Worm (Caenorhabditis elegans) whole organism, mixed stage, embryonic: Measurements from ENCODE around the gene atp-5.
A peak's percentile ranks its signal among the peaks of the same experiment; 100 is the strongest.

Experiments
- M03D4.4 ChIP-seq: sonication (generic microtip); optimal IDR thresholded peaks from 2 replicates; lab custom pipeline; 2017; ENCODE audit warnings: mild to moderate bottlenecking, missing genetic modification characterization, missing compliant biosample characterization
- bed-3 ChIP-seq: fragments of 200-800 bp; sonication (Bioruptor generic); optimal IDR thresholded peaks from 3 replicates; lab custom pipeline; 2018; ENCODE audit warnings: mild to moderate bottlenecking, missing genetic modification characterization, moderate library complexity, missing compliant biosample characterization
- blmp-1 ChIP-seq: fragments of 150-350 bp; optimal IDR thresholded peaks from 2 replicates; lab custom pipeline; 2014; ENCODE audit warnings: missing biosample characterization, missing genetic modification characterization
- ceh-39 ChIP-seq: fragments of 150-350 bp; optimal IDR thresholded peaks from 2 replicates; lab custom pipeline; 2014; ENCODE audit warnings: missing biosample characterization, missing genetic modification characterization
- ceh-43 ChIP-seq: fragments of 200-800 bp; sonication (Bioruptor generic); optimal IDR thresholded peaks from 2 replicates; lab custom pipeline; 2018; ENCODE audit warnings: mild to moderate bottlenecking, missing genetic modification characterization, moderate library complexity, missing compliant biosample characterization
- ceh-83 ChIP-seq: fragments of 200-800 bp; sonication (Bioruptor generic); optimal IDR thresholded peaks from 2 replicates; lab custom pipeline; 2018; ENCODE audit warnings: mild to moderate bottlenecking, missing genetic modification characterization, missing compliant biosample characterization
- ces-1 ChIP-seq: fragments of 150-350 bp; optimal IDR thresholded peaks from 2 replicates; lab custom pipeline; 2014; ENCODE audit warnings: missing biosample characterization, missing genetic modification reagents, missing genetic modification characterization
- cnd-1 ChIP-seq: fragments of 200-800 bp; sonication (Bioruptor generic); optimal IDR thresholded peaks from 2 replicates; lab custom pipeline; 2018; ENCODE audit warnings: mild to moderate bottlenecking, missing genetic modification characterization, missing compliant biosample characterization
- drap-1 ChIP-seq: fragments of 200-800 bp; sonication (Bioruptor generic); optimal IDR thresholded peaks from 3 replicates; lab custom pipeline; 2018; ENCODE audit warnings: mild to moderate bottlenecking, missing genetic modification characterization, missing compliant biosample characterization
- elt-1 ChIP-seq: sonication (generic microtip); optimal IDR thresholded peaks from 2 replicates; lab custom pipeline; 2017; ENCODE audit warnings: missing genetic modification characterization, mild to moderate bottlenecking, missing compliant biosample characterization, antibody characterized with exemption, moderate library complexity, borderline replicate concordance; ENCODE audit not compliant: insufficient read depth
- elt-3 ChIP-seq: fragments of 150-350 bp; optimal IDR thresholded peaks from 2 replicates; lab custom pipeline; 2014; ENCODE audit warnings: missing biosample characterization, missing genetic modification characterization
- flh-1 ChIP-seq: fragments of 200-800 bp; sonication (Bioruptor generic); optimal IDR thresholded peaks from 2 replicates; lab custom pipeline; 2018; ENCODE audit warnings: mild to moderate bottlenecking, missing genetic modification characterization, moderate library complexity, missing compliant biosample characterization
- ham-2 ChIP-seq: fragments of 200-800 bp; sonication (Bioruptor generic); optimal IDR thresholded peaks from 2 replicates; lab custom pipeline; 2018; ENCODE audit warnings: mild to moderate bottlenecking, missing genetic modification characterization, missing compliant biosample characterization
- hlh-1 ChIP-seq: fragments of 150-350 bp; optimal IDR thresholded peaks from 2 replicates; lab custom pipeline; 2014; ENCODE audit warnings: missing biosample characterization, missing genetic modification reagents, missing genetic modification characterization
- lin-13 ChIP-seq: fragments of 150-350 bp; optimal IDR thresholded peaks from 2 replicates; lab custom pipeline; 2014; ENCODE audit warnings: missing biosample characterization, missing genetic modification characterization
- lin-32 ChIP-seq: fragments of 200-800 bp; sonication (Bioruptor generic); optimal IDR thresholded peaks from 2 replicates; lab custom pipeline; 2018; ENCODE audit warnings: mild to moderate bottlenecking, missing genetic modification characterization, missing compliant biosample characterization
- lsy-2 ChIP-seq: fragments of 150-350 bp; optimal IDR thresholded peaks from 2 replicates; lab custom pipeline; 2014; ENCODE audit warnings: missing biosample characterization, missing genetic modification characterization
- mab-5 ChIP-seq: fragments of 150-350 bp; optimal IDR thresholded peaks from 2 replicates; lab custom pipeline; 2014; ENCODE audit warnings: missing biosample characterization, missing genetic modification characterization
- mls-2 ChIP-seq: sonication (generic microtip); optimal IDR thresholded peaks from 2 replicates; lab custom pipeline; 2016; ENCODE audit warnings: mild to moderate bottlenecking, missing genetic modification characterization, moderate library complexity, missing compliant biosample characterization
- nhr-12 ChIP-seq: fragments of 150-350 bp; optimal IDR thresholded peaks from 2 replicates; lab custom pipeline; 2014; ENCODE audit warnings: missing biosample characterization, missing genetic modification characterization
- nhr-2 ChIP-seq: fragments of 150-350 bp; optimal IDR thresholded peaks from 2 replicates; lab custom pipeline; 2014; ENCODE audit warnings: missing biosample characterization, missing genetic modification characterization
- nhr-237 ChIP-seq: fragments of 150-350 bp; optimal IDR thresholded peaks from 2 replicates; lab custom pipeline; 2014; ENCODE audit warnings: missing biosample characterization, missing genetic modification characterization
- nhr-76 ChIP-seq: sonication (generic microtip); optimal IDR thresholded peaks from 2 replicates; lab custom pipeline; 2017; ENCODE audit warnings: missing biosample characterization, missing genetic modification characterization
- pha-4 ChIP-seq: fragments of 150-350 bp; optimal IDR thresholded peaks from 2 replicates; lab custom pipeline; 2018; ENCODE audit warnings: missing biosample characterization, missing genetic modification reagents, missing genetic modification characterization
- sem-2 ChIP-seq: fragments of 200-800 bp; sonication (Bioruptor generic); optimal IDR thresholded peaks from 2 replicates; lab custom pipeline; 2018; ENCODE audit warnings: mild to moderate bottlenecking, missing genetic modification characterization, missing compliant biosample characterization
- snpc-4 ChIP-seq: fragments of 150-350 bp; optimal IDR thresholded peaks from 2 replicates; lab custom pipeline; 2014; ENCODE audit warnings: missing biosample characterization, missing genetic modification characterization
- sptf-1 ChIP-seq: sonication (generic microtip); optimal IDR thresholded peaks from 2 replicates; lab custom pipeline; 2017; ENCODE audit warnings: mild to moderate bottlenecking, missing genetic modification characterization, moderate library complexity, missing compliant biosample characterization
- unc-120 ChIP-seq: sonication (generic microtip); optimal IDR thresholded peaks from 2 replicates; lab custom pipeline; 2017; ENCODE audit warnings: missing genetic modification characterization, missing compliant biosample characterization; ENCODE audit not compliant: poor library complexity, severe bottlenecking
- unc-62 ChIP-seq: fragments of 150-350 bp; optimal IDR thresholded peaks from 2 replicates; lab custom pipeline; 2014; ENCODE audit warnings: missing biosample characterization, missing genetic modification reagents, missing genetic modification characterization
- zip-8 ChIP-seq: fragments of 150-350 bp; optimal IDR thresholded peaks from 2 replicates; lab custom pipeline; 2014; ENCODE audit warnings: missing biosample characterization, missing genetic modification characterization
- ztf-11 ChIP-seq: fragments of 150-350 bp; optimal IDR thresholded peaks from 2 replicates; lab custom pipeline; 2014; ENCODE audit warnings: missing biosample characterization, missing genetic modification characterization

atp-5 gene

ce11 chrV:11144694-11145093, 21.0 kb upstream of the atp-5 start, which contains the start of gene C06H2.7:
TSS of gene C06H2.7 (minus strand) at chrV:11144794.
- TF ChIP-seq lin-32 (GFP tag; lab: Kevin White, UChicago): no peak
- no peak for TF ChIP-seq M03D4.4 (tag; lab: Kevin White, UChicago)
- no peak for TF ChIP-seq unc-120
- no peak for TF ChIP-seq ces-1 (GFP tag; lab: Kevin White, UChicago)
- TF ChIP-seq elt-1 (tag; lab: Kevin White, UChicago): no peak
- no peak for TF ChIP-seq ham-2 (GFP tag; lab: Kevin White, UChicago)
- TF ChIP-seq elt-3 (tag; lab: Kevin White, UChicago): no peak
- TF ChIP-seq unc-62 (GFP tag; lab: Kevin White, UChicago): no peak
- no peak for TF ChIP-seq flh-1 (GFP tag; lab: Kevin White, UChicago)
- TF ChIP-seq bed-3 (GFP tag; lab: Kevin White, UChicago): no peak
- TF ChIP-seq sptf-1 (tag; lab: Kevin White, UChicago): no peak

ce11 chrV:11141179-11141578, 17.5 kb upstream of the atp-5 start, which contains the start of gene folt-1:
TSS of gene folt-1 (plus strand) at chrV:11141479.
- TF ChIP-seq lin-32 (GFP tag; lab: Kevin White, UChicago) (no peak), pha-4 (tag; lab: Kevin White, UChicago) (no peak), bed-3 (GFP tag; lab: Kevin White, UChicago) (no peak), ceh-83 (GFP tag; lab: Kevin White, UChicago) (no peak), mab-5 (tag; lab: Kevin White, UChicago) (no peak), zip-8 (tag; lab: Kevin White, UChicago) (no peak), mls-2 (tag; lab: Kevin White, UChicago) (no peak)

- TF ChIP-seq nhr-237 (tag; lab: Kevin White, UChicago): no peak
- TF ChIP-seq snpc-4: no peak
- no peak for TF ChIP-seq mls-2 (tag; lab: Kevin White, UChicago)
- TF ChIP-seq zip-8 (tag; lab: Kevin White, UChicago): no peak
- no peak for TF ChIP-seq nhr-76 (tag; lab: Kevin White, UChicago)
- TF ChIP-seq blmp-1 (tag; lab: Kevin White, UChicago): no peak
- no peak for TF ChIP-seq lin-13 (tag; lab: Kevin White, UChicago)
- no peak for TF ChIP-seq ceh-43
- no peak for TF ChIP-seq bed-3 (GFP tag; lab: Kevin White, UChicago)
- TF ChIP-seq flh-1 (GFP tag; lab: Kevin White, UChicago): no peak
- no peak for TF ChIP-seq lsy-2 (tag; lab: Kevin White, UChicago)
- no peak for TF ChIP-seq pha-4 (tag; lab: Kevin White, UChicago)
- TF ChIP-seq ceh-39 (tag; lab: Kevin White, UChicago): no peak
- no peak for TF ChIP-seq ztf-11 (tag; lab: Kevin White, UChicago)
- peak; percentile 65 for TF ChIP-seq unc-120
- no peak for TF ChIP-seq nhr-12 (tag; lab: Kevin White, UChicago)
- peak; percentile 3 for TF ChIP-seq hlh-1 (tag; lab: Kevin White, UChicago)
Observed at ce11 chrV:11140326-11140725, 16.7 kb upstream of the atp-5 start.

ce11 chrV:11134296-11134695, 10.6 kb upstream of the atp-5 start, which contains the start of gene glb-3:
TSS of gene glb-3 (plus strand) at chrV:11134596.
- TF ChIP-seq ztf-11 (tag; lab: Kevin White, UChicago): no peak
- TF ChIP-seq elt-3 (tag; lab: Kevin White, UChicago): no peak
- TF ChIP-seq nhr-12 (tag; lab: Kevin White, UChicago): no peak
- TF ChIP-seq bed-3 (GFP tag; lab: Kevin White, UChicago): no peak
- TF ChIP-seq nhr-237 (tag; lab: Kevin White, UChicago): no peak
- no peak for TF ChIP-seq M03D4.4 (tag; lab: Kevin White, UChicago)
- no peak for TF ChIP-seq ceh-43
- TF ChIP-seq sem-2 (GFP tag; lab: Kevin White, UChicago): no peak
- no peak for TF ChIP-seq cnd-1 (tag; lab: Kevin White, UChicago)
- no peak for TF ChIP-seq unc-120
- TF ChIP-seq blmp-1 (tag; lab: Kevin White, UChicago): no peak

- no peak for TF ChIP-seq nhr-2 (tag; lab: Kevin White, UChicago)
- TF ChIP-seq drap-1 (GFP tag; lab: Kevin White, UChicago): no peak
- no peak for TF ChIP-seq elt-1 (tag; lab: Kevin White, UChicago)
- no peak for TF ChIP-seq lin-13 (tag; lab: Kevin White, UChicago)
- no peak for TF ChIP-seq ham-2 (GFP tag; lab: Kevin White, UChicago)
- no peak for TF ChIP-seq ceh-39 (tag; lab: Kevin White, UChicago)
- TF ChIP-seq hlh-1 (tag; lab: Kevin White, UChicago): no peak
- TF ChIP-seq elt-3 (tag; lab: Kevin White, UChicago): no peak
Observed at ce11 chrV:11133516-11133915, 9.8 kb upstream of the atp-5 start.
